Worm (Caenorhabditis elegans) whole organism, L4/young adult: ENCODE data around the gene F31E8.5.

Source experiments
- W03F9.2 ChIP-seq: fragments of 150-350 bp; optimal IDR thresholded peaks from 2 replicates; lab custom pipeline; 2014; ENCODE audit warnings: missing biosample characterization, missing genetic modification characterization
- dao-5 ChIP-seq: sonication (generic microtip); optimal IDR thresholded peaks from 2 replicates; lab custom pipeline; 2016; ENCODE audit warnings: missing genotype, missing genetic modification characterization, moderate library complexity, missing compliant biosample characterization

DNA sequence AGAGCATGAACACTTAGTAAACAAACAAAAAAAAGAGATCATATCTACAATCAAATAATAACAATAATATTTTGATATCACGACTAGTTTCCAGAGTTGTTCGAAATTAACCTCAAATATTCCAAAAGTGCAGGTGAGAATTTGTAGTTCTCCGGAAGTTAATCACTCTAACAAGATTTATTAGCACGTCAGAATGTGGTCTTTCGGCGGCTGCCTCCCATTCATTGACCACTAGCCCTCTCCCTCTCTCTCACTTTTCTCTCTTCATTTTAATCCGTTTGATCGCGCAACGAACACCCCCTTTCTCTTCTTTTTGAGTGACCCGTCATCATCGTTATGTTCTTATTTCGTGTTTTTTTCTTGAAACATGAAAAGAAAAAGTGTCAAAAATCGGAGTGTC lies 18.7 kb upstream of the F31E8.5 start:
- TF ChIP-seq W03F9.2 (tag; lab: Kevin White, UChicago): no peak
- no peak for TF ChIP-seq dao-5 (tag; lab: Kevin White, UChicago)
